Worm (Caenorhabditis elegans): ENCODE results near the gene E02H9.13.

DNA sequence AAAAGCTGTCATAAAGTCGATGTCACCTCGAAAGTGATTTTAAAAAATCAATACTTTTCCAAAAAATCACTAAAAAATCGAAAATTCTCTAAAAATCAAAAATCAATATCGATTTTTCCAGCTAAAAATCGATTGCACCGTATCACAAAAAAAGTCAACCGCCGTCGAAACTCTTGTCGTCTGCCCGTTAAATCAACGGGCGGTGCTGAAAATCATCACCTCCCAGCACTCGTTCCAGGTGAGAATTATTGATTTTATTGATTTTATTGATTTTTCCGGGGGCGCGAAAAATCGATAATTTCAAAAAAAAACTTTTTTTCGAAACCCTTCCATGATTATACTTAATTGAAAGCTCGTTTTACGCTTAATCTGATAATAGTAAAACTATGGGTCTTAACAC lies 19.0 kb downstream of the E02H9.13 start:
- no peak for TF ChIP-seq aly-1 (tag; optimal IDR thresholded peaks at IDR 0.05)
- TF ChIP-seq hnd-1 (tag; optimal IDR thresholded peaks at IDR 0.05) = no peak
- no peak for TF ChIP-seq scrt-1 (GFP tag; IDR thresholded peaks at IDR 0.05)
- TF ChIP-seq ama-1 (optimal IDR thresholded peaks at IDR 0.05) = no peak
